Worm (Caenorhabditis elegans) whole organism, late embryonic: Measurements from ENCODE around the gene D2096.12.

ENCODE experiments used
- C08G9.2 ChIP-seq: sonication (generic microtip); optimal IDR thresholded peaks from 2 replicates; lab custom pipeline; 2016; ENCODE audit warnings: mild to moderate bottlenecking, missing genetic modification characterization, moderate library complexity, missing compliant biosample characterization
- C38D4.7 ChIP-seq: fragments of 200-800 bp; sonication (Bioruptor generic); optimal IDR thresholded peaks from 2 replicates; lab custom pipeline; 2018; ENCODE audit warnings: mild to moderate bottlenecking, missing genetic modification characterization, moderate library complexity, missing compliant biosample characterization
- F13H6.1 ChIP-seq: sonication (generic microtip); optimal IDR thresholded peaks from 2 replicates; lab custom pipeline; 2016; ENCODE audit warnings: missing genetic modification characterization, missing compliant biosample characterization
- K02D7.2 ChIP-seq: sonication (generic microtip); optimal IDR thresholded peaks from 2 replicates; lab custom pipeline; 2017; ENCODE audit warnings: mild to moderate bottlenecking, missing genetic modification characterization, missing compliant biosample characterization
- K09A11.1 ChIP-seq: sonication (generic microtip); optimal IDR thresholded peaks from 2 replicates; lab custom pipeline; 2017; ENCODE audit warnings: antibody characterized with exemption, mild to moderate bottlenecking, missing genetic modification characterization, missing compliant biosample characterization; ENCODE audit not compliant: insufficient read depth
- ahr-1 ChIP-seq: sonication (generic microtip); optimal IDR thresholded peaks from 2 replicates; lab custom pipeline; 2016; ENCODE audit warnings: missing genetic modification characterization, missing compliant biosample characterization
- ama-1 ChIP-seq: fragments of 150-350 bp; optimal IDR thresholded peaks from 2 replicates; lab custom pipeline; 2014
- ceh-18 ChIP-seq: sonication (generic microtip); optimal IDR thresholded peaks from 2 replicates; lab custom pipeline; 2016; ENCODE audit warnings: missing genetic modification characterization, missing compliant biosample characterization
- ceh-2 ChIP-seq: sonication (generic microtip); optimal IDR thresholded peaks from 2 replicates; lab custom pipeline; 2016; ENCODE audit warnings: missing genotype, missing genetic modification characterization, missing compliant biosample characterization
- ceh-22 ChIP-seq: sonication (generic microtip); optimal IDR thresholded peaks from 2 replicates; lab custom pipeline; 2017; ENCODE audit warnings: missing biosample characterization, missing genetic modification characterization
- ceh-24 ChIP-seq: sonication (generic microtip); optimal IDR thresholded peaks from 2 replicates; lab custom pipeline; 2016; ENCODE audit warnings: mild to moderate bottlenecking, missing genetic modification characterization, missing compliant biosample characterization
- ceh-34 ChIP-seq: sonication (generic microtip); optimal IDR thresholded peaks from 2 replicates; lab custom pipeline; 2016; ENCODE audit warnings: mild to moderate bottlenecking, missing genetic modification characterization, missing compliant biosample characterization
- ceh-45 ChIP-seq: fragments of 200-800 bp; sonication (Bioruptor generic); IDR thresholded peaks from 2 replicates; pipeline ENCODE4 v1.3.6; 2022; ENCODE audit warnings: missing genetic modification reagents, missing genetic modification characterization, missing compliant biosample characterization
- ceh-48 ChIP-seq: sonication (generic microtip); optimal IDR thresholded peaks from 2 replicates; lab custom pipeline; 2016; ENCODE audit warnings: missing genetic modification characterization, inconsistent platforms, missing compliant biosample characterization
- ceh-9 ChIP-seq: sonication (generic microtip); optimal IDR thresholded peaks from 2 replicates; lab custom pipeline; 2016; ENCODE audit warnings: mild to moderate bottlenecking, missing genetic modification characterization, inconsistent platforms, missing compliant biosample characterization
- che-1 ChIP-seq: sonication (generic microtip); optimal IDR thresholded peaks from 2 replicates; lab custom pipeline; 2016; ENCODE audit warnings: mild to moderate bottlenecking, missing genetic modification characterization, missing compliant biosample characterization
- dmd-4 ChIP-seq: sonication (generic microtip); optimal IDR thresholded peaks from 2 replicates; lab custom pipeline; 2016; ENCODE audit warnings: borderline replicate concordance, missing genetic modification characterization, missing compliant biosample characterization
- elt-2 ChIP-seq: sonication (generic microtip); optimal IDR thresholded peaks from 2 replicates; lab custom pipeline; 2016; ENCODE audit warnings: missing genetic modification reagents, missing genetic modification characterization, missing compliant biosample characterization
- elt-4 ChIP-seq: sonication (generic microtip); optimal IDR thresholded peaks from 2 replicates; lab custom pipeline; 2016; ENCODE audit warnings: missing genetic modification characterization, missing compliant biosample characterization
- ets-4 ChIP-seq: sonication (generic microtip); optimal IDR thresholded peaks from 2 replicates; lab custom pipeline; 2016; ENCODE audit warnings: missing genetic modification characterization, missing compliant biosample characterization
- fax-1 ChIP-seq: sonication (generic microtip); optimal IDR thresholded peaks from 2 replicates; lab custom pipeline; 2016; ENCODE audit warnings: missing genotype, missing genetic modification characterization, missing compliant biosample characterization
- hlh-15 ChIP-seq: sonication (generic microtip); optimal IDR thresholded peaks from 2 replicates; lab custom pipeline; 2016; ENCODE audit warnings: missing genetic modification characterization, missing compliant biosample characterization
- hlh-6 ChIP-seq: sonication (generic microtip); optimal IDR thresholded peaks from 2 replicates; lab custom pipeline; 2016; ENCODE audit warnings: missing genotype, missing genetic modification characterization, missing compliant biosample characterization
- hlh-8 ChIP-seq: sonication (generic microtip); optimal IDR thresholded peaks from 2 replicates; lab custom pipeline; 2016; ENCODE audit warnings: missing genotype, missing genetic modification characterization, missing compliant biosample characterization
- lim-6 ChIP-seq: sonication (generic microtip); optimal IDR thresholded peaks from 2 replicates; lab custom pipeline; 2016; ENCODE audit warnings: missing genetic modification characterization, missing compliant biosample characterization
- nhr-11 ChIP-seq: fragments of 150-350 bp; optimal IDR thresholded peaks from 2 replicates; lab custom pipeline; 2014; ENCODE audit warnings: missing biosample characterization, missing genetic modification characterization
- nhr-232 ChIP-seq: sonication (generic microtip); optimal IDR thresholded peaks from 2 replicates; lab custom pipeline; 2016; ENCODE audit warnings: missing genetic modification characterization, missing compliant biosample characterization
- pax-1 ChIP-seq: fragments of 150-350 bp; optimal IDR thresholded peaks from 2 replicates; lab custom pipeline; 2014; ENCODE audit warnings: missing biosample characterization, missing genetic modification characterization
- pha-2 ChIP-seq: sonication (generic microtip); optimal IDR thresholded peaks from 2 replicates; lab custom pipeline; 2017; ENCODE audit warnings: mild to moderate bottlenecking, missing genetic modification characterization, missing compliant biosample characterization
- pha-4 ChIP-seq: fragments of 150-350 bp; optimal IDR thresholded peaks from 2 replicates; lab custom pipeline; 2018; ENCODE audit warnings: missing biosample characterization, missing genetic modification reagents, missing genetic modification characterization
- pqm-1 ChIP-seq: sonication (generic microtip); optimal IDR thresholded peaks from 2 replicates; lab custom pipeline; 2016; ENCODE audit warnings: missing genetic modification characterization, missing compliant biosample characterization
- ref-2 ChIP-seq: sonication (generic microtip); optimal IDR thresholded peaks from 2 replicates; lab custom pipeline; 2016; ENCODE audit warnings: missing genetic modification characterization, missing compliant biosample characterization
- sox-2 ChIP-seq: fragments of 200-800 bp; sonication (Bioruptor generic); IDR thresholded peaks from 2 replicates; pipeline ENCODE4 v1.3.6; 2022; ENCODE audit warnings: missing genetic modification reagents, missing genetic modification characterization, missing compliant biosample characterization
- syd-9 ChIP-seq: sonication (generic microtip); optimal IDR thresholded peaks from 2 replicates; lab custom pipeline; 2016; ENCODE audit warnings: mild to moderate bottlenecking, missing genetic modification characterization, moderate library complexity, missing compliant biosample characterization
- tbx-2 ChIP-seq: sonication (generic microtip); optimal IDR thresholded peaks from 2 replicates; lab custom pipeline; 2016; ENCODE audit warnings: missing genetic modification characterization, missing compliant biosample characterization
- tbx-7 ChIP-seq: sonication (generic microtip); optimal IDR thresholded peaks from 2 replicates; lab custom pipeline; 2016; ENCODE audit warnings: missing genotype, missing genetic modification characterization, missing compliant biosample characterization
- unc-3 ChIP-seq, 2 experiments: fragments of 200-800 bp in 1 of 2; sonication (Bioruptor generic) in 1 of 2; sonication (generic microtip) in 1 of 2; conservative IDR thresholded peaks in 1 of 2; optimal IDR thresholded peaks in 1 of 2; 2 replicates each; pipeline versions ENCODE4 v1.3.6 to Lab custom; 2016 to 2022; ENCODE audit warnings: missing compliant biosample characterization in 2 of 2, missing genetic modification characterization in 2 of 2, missing genetic modification reagents in 1 of 2
- unc-42 ChIP-seq: sonication (generic microtip); optimal IDR thresholded peaks from 2 replicates; lab custom pipeline; 2016; ENCODE audit warnings: missing genotype, missing genetic modification characterization, missing compliant biosample characterization
- unc-86 ChIP-seq: sonication (generic microtip); optimal IDR thresholded peaks from 2 replicates; lab custom pipeline; 2016; ENCODE audit warnings: missing genetic modification characterization, missing compliant biosample characterization

The D2096.12 gene

ce11 chrIV:8332526-8332925, 30.7 kb upstream of the D2096.12 start, which contains the start of gene lys-10:
Gene lys-10 (plus strand): TSS chrIV:8332826.
- TF ChIP-seq unc-86 (tag; lab: Kevin White, UChicago) = no peak
- no peak for TF ChIP-seq pax-1 (tag; lab: Kevin White, UChicago)
- TF ChIP-seq ceh-24 = no peak
- no peak for TF ChIP-seq ets-4
- TF ChIP-seq pqm-1 = no peak
- TF ChIP-seq tbx-2 (tag; lab: Kevin White, UChicago) = no peak
- TF ChIP-seq ceh-48 = no peak
- TF ChIP-seq C08G9.2 (tag; lab: Kevin White, UChicago) = no peak
- no peak for TF ChIP-seq elt-2
- TF ChIP-seq ceh-45 (GFP tag; lab: Robert Waterston, UW) = no peak
- TF ChIP-seq nhr-11 (tag; lab: Kevin White, UChicago) = no peak
- no peak for TF ChIP-seq ceh-22
- TF ChIP-seq dmd-4 (tag; lab: Kevin White, UChicago) = no peak
- TF ChIP-seq ahr-1 (tag; lab: Kevin White, UChicago) = no peak
- TF ChIP-seq K09A11.1 (tag; lab: Kevin White, UChicago) = no peak
- no peak for TF ChIP-seq pha-4
- no peak for TF ChIP-seq hlh-8 (tag; lab: Kevin White, UChicago)
- no peak for TF ChIP-seq che-1 (tag; lab: Kevin White, UChicago)
- TF ChIP-seq pha-2 (tag; lab: Kevin White, UChicago) = no peak
- TF ChIP-seq, all 69 proteins: peak for 0

ce11 chrIV:8333034-8333433, 30.2 kb upstream of the D2096.12 start:
- no peak for TF ChIP-seq elt-2
- TF ChIP-seq hlh-8 (tag; lab: Kevin White, UChicago) = no peak
- no peak for TF ChIP-seq K02D7.2 (tag; lab: Kevin White, UChicago)
- TF ChIP-seq hlh-6 (tag; lab: Kevin White, UChicago) = no peak
- TF ChIP-seq lim-6 (tag; lab: Kevin White, UChicago) = no peak
- no peak for TF ChIP-seq syd-9 (tag; lab: Kevin White, UChicago)
- TF ChIP-seq C38D4.7 = no peak
- TF ChIP-seq ceh-34 (tag; lab: Kevin White, UChicago) = no peak
- TF ChIP-seq, all 69 proteins: peak for 0

DNA sequence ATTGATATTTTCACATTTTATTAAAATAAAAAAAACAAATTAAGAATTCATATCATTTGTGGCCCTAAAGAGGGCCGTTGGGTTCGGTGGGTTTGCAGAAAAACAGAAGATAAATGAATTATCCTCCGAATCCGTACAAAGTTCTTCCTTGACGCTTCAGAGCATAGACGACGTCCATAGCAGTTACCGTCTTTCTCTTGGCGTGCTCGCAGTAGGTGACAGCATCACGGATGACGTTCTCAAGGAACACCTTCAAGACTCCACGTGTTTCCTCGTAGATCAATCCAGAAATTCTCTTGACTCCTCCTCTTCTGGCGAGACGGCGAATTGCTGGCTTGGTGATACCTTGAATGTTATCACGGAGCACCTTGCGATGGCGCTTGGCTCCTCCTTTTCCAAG, 29.7 kb upstream of the D2096.12 start:
- no peak for TF ChIP-seq ref-2 (tag; lab: Kevin White, UChicago)
- peak; percentile 35 for TF ChIP-seq ama-1 (lab: Kevin White, UChicago)
- TF ChIP-seq, all 69 proteins: peak for 1

- TF ChIP-seq nhr-232 (tag; lab: Kevin White, UChicago) = no peak
- no peak for TF ChIP-seq hlh-6 (tag; lab: Kevin White, UChicago)
- no peak for TF ChIP-seq unc-42
- TF ChIP-seq ceh-18 = no peak
- TF ChIP-seq ceh-45 (GFP tag; lab: Robert Waterston, UW) = no peak
- TF ChIP-seq ceh-2 (tag; lab: Kevin White, UChicago) = no peak
- no peak for TF ChIP-seq elt-2
- no peak for TF ChIP-seq fax-1 (tag; lab: Kevin White, UChicago)
- TF ChIP-seq sox-2 = no peak
- TF ChIP-seq ceh-9 = no peak
- no peak for TF ChIP-seq F13H6.1 (tag; lab: Kevin White, UChicago)
- TF ChIP-seq unc-3 (GFP tag; conservative IDR thresholded peaks at IDR 0.05; lab: Robert Waterston, UW) = no peak
- TF ChIP-seq unc-3 (tag; optimal IDR thresholded peaks at IDR 0.05; lab: Kevin White, UChicago) = no peak
- no peak for TF ChIP-seq K09A11.1 (tag; lab: Kevin White, UChicago)
- TF ChIP-seq hlh-15 = no peak
- no peak for TF ChIP-seq elt-4
- TF ChIP-seq ref-2 (tag; lab: Kevin White, UChicago) = no peak
- TF ChIP-seq tbx-7 = no peak
Observed at ce11 chrIV:8333954-8333987, 29.5 kb upstream of the D2096.12 start, which contains the start of gene his-31. Gene his-31 (minus strand): TSS chrIV:8333983.
